Worm (Caenorhabditis elegans) whole organism, early embryonic: ENCODE data around the gene Y51H7BR.7.

Experiments used
- ets-7 ChIP-seq: sonication (generic microtip); optimal IDR thresholded peaks from 2 replicates; lab custom pipeline; 2016; ENCODE audit warnings: missing genotype, missing genetic modification characterization, missing compliant biosample characterization
- flt-1 ChIP-seq: fragments of 200-800 bp; sonication (Bioruptor generic); IDR thresholded peaks from 2 replicates; pipeline ENCODE4 v1.3.6; 2022; ENCODE audit warnings: missing genetic modification characterization, missing compliant biosample characterization
- pes-1 ChIP-seq: fragments of 200-800 bp; sonication (Bioruptor generic); IDR thresholded peaks from 2 replicates; pipeline ENCODE4 v1.3.6; 2022; ENCODE audit warnings: missing genetic modification reagents, missing genetic modification characterization, missing compliant biosample characterization

- no peak for TF ChIP-seq ets-7 (tag; lab: Kevin White, UChicago)
- TF ChIP-seq flt-1 (GFP tag; lab: Robert Waterston, UW), result no peak
- TF ChIP-seq pes-1 (GFP tag; lab: Robert Waterston, UW), result no peak
These were observed 35.4 kb upstream of the Y51H7BR.7 start for ce11 chrII:1560839-1561238.
